Worm (Caenorhabditis elegans) whole organism, young adult: ENCODE measurements around the gene tkr-2.

Source experiments
- B0336.3 ChIP-seq: fragments of 200-800 bp; sonication (Bioruptor generic); IDR thresholded peaks from 2 replicates; pipeline ENCODE4 v1.3.6; 2022; ENCODE audit warnings: missing genetic modification characterization, missing compliant biosample characterization
- C06A6.2 ChIP-seq: fragments of 200-800 bp; sonication (Bioruptor generic); conservative IDR thresholded peaks from 2 replicates; pipeline ENCODE4 v1.3.6; 2022; ENCODE audit warnings: missing genetic modification characterization, missing compliant biosample characterization
- K11D2.4 ChIP-seq: fragments of 200-800 bp; sonication (Bioruptor generic); IDR thresholded peaks from 2 replicates; pipeline ENCODE4 v1.3.6; 2022; ENCODE audit warnings: missing genetic modification reagents, missing genetic modification characterization, missing compliant biosample characterization
- Y53F4B.3 ChIP-seq: fragments of 200-800 bp; sonication (Bioruptor generic); IDR thresholded peaks from 2 replicates; pipeline ENCODE4 v1.3.6; 2022; ENCODE audit warnings: missing genetic modification reagents, missing genetic modification characterization, missing compliant biosample characterization
- dpl-1 ChIP-seq: fragments of 150-350 bp; optimal IDR thresholded peaks from 2 replicates; lab custom pipeline; 2014; ENCODE audit warnings: missing biosample characterization, missing genetic modification reagents, missing genetic modification characterization
- efl-1 ChIP-seq: fragments of 150-350 bp; optimal IDR thresholded peaks from 2 replicates; lab custom pipeline; 2014; ENCODE audit warnings: missing biosample characterization, missing genetic modification reagents, missing genetic modification characterization
- snpc-1.3 ChIP-seq: sonication (generic microtip); optimal IDR thresholded peaks from 2 replicates; lab custom pipeline; 2017; ENCODE audit warnings: missing genetic modification characterization, mild to moderate bottlenecking, missing compliant biosample characterization, antibody characterized with exemption, moderate library complexity, missing genotype, missing genetic modification reagents; ENCODE audit not compliant: insufficient read depth
- zfh-2 ChIP-seq: fragments of 200-800 bp; sonication (Bioruptor generic); conservative IDR thresholded peaks from 2 replicates; pipeline ENCODE4 v1.3.6; 2022; ENCODE audit warnings: missing genetic modification reagents, missing genetic modification characterization, missing compliant biosample characterization
- ztf-22 ChIP-seq: fragments of 200-800 bp; sonication (Bioruptor generic); optimal IDR thresholded peaks from 2 replicates; lab custom pipeline; 2018; ENCODE audit warnings: mild to moderate bottlenecking, missing genetic modification characterization, moderate library complexity, missing compliant biosample characterization

DNA sequence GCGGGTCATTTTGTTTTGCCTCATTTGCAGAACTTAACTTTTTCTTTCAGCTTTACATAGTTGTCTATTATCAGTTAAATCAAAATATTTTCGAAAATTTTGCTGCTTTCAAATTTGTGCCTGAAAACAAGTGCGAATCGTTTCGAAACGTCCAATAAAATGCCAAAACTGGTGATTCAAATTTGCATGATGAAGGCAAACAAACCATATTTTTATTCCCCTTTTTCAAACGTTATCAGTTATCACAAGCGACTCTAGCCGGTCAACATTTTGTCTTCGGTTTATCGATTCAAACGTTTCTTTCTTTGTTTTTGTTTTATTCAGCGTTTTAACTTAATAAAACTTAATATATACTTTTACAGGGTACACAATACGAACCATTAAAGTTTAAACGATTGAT is 8.7 kb downstream of the tkr-2 start, which contains the start of the genes ugt-24 and C49A9.6:
- TF ChIP-seq snpc-1.3 (tag; lab: Kevin White, UChicago) (no peak), zfh-2 (GFP tag; lab: Robert Waterston, UW) (no peak), efl-1 (GFP tag; lab: Kevin White, UChicago) (no peak), K11D2.4 (GFP tag; lab: Robert Waterston, UW) (no peak), B0336.3 (GFP tag; lab: Robert Waterston, UW) (no peak), C06A6.2 (GFP tag; lab: Robert Waterston, UW) (no peak), Y53F4B.3 (GFP tag; lab: Robert Waterston, UW) (no peak), dpl-1 (no peak), ztf-22 (no peak)
